Worm (Caenorhabditis elegans) whole organism, late embryonic: ENCODE measurements around the gene ceh-14.

Experiments used
- C38D4.7 ChIP-seq: fragments of 200-800 bp; sonication (Bioruptor generic); optimal IDR thresholded peaks from 2 replicates; lab custom pipeline; 2018; ENCODE audit warnings: mild to moderate bottlenecking, missing genetic modification characterization, moderate library complexity, missing compliant biosample characterization
- F13H6.1 ChIP-seq: sonication (generic microtip); optimal IDR thresholded peaks from 2 replicates; lab custom pipeline; 2016; ENCODE audit warnings: missing genetic modification characterization, missing compliant biosample characterization
- T23F11.4 ChIP-seq: fragments of 200-800 bp; sonication (Bioruptor generic); optimal IDR thresholded peaks from 2 replicates; lab custom pipeline; 2018; ENCODE audit warnings: mild to moderate bottlenecking, missing genetic modification characterization, missing compliant biosample characterization
- ahr-1 ChIP-seq: sonication (generic microtip); optimal IDR thresholded peaks from 2 replicates; lab custom pipeline; 2016; ENCODE audit warnings: missing genetic modification characterization, missing compliant biosample characterization
- ceh-19 ChIP-seq: fragments of 200-800 bp; sonication (Bioruptor generic); optimal IDR thresholded peaks from 2 replicates; lab custom pipeline; 2018; ENCODE audit warnings: mild to moderate bottlenecking, missing genetic modification characterization, missing compliant biosample characterization
- ceh-2 ChIP-seq: sonication (generic microtip); optimal IDR thresholded peaks from 2 replicates; lab custom pipeline; 2016; ENCODE audit warnings: missing genotype, missing genetic modification characterization, missing compliant biosample characterization
- ceh-24 ChIP-seq: sonication (generic microtip); optimal IDR thresholded peaks from 2 replicates; lab custom pipeline; 2016; ENCODE audit warnings: mild to moderate bottlenecking, missing genetic modification characterization, missing compliant biosample characterization
- ceh-45 ChIP-seq: fragments of 200-800 bp; sonication (Bioruptor generic); IDR thresholded peaks from 2 replicates; pipeline ENCODE4 v1.3.6; 2022; ENCODE audit warnings: missing genetic modification reagents, missing genetic modification characterization, missing compliant biosample characterization
- ceh-9 ChIP-seq: sonication (generic microtip); optimal IDR thresholded peaks from 2 replicates; lab custom pipeline; 2016; ENCODE audit warnings: mild to moderate bottlenecking, missing genetic modification characterization, inconsistent platforms, missing compliant biosample characterization
- che-1 ChIP-seq: sonication (generic microtip); optimal IDR thresholded peaks from 2 replicates; lab custom pipeline; 2016; ENCODE audit warnings: mild to moderate bottlenecking, missing genetic modification characterization, missing compliant biosample characterization
- dmd-4 ChIP-seq: sonication (generic microtip); optimal IDR thresholded peaks from 2 replicates; lab custom pipeline; 2016; ENCODE audit warnings: borderline replicate concordance, missing genetic modification characterization, missing compliant biosample characterization
- elt-2 ChIP-seq: sonication (generic microtip); optimal IDR thresholded peaks from 2 replicates; lab custom pipeline; 2016; ENCODE audit warnings: missing genetic modification reagents, missing genetic modification characterization, missing compliant biosample characterization
- ets-4 ChIP-seq: sonication (generic microtip); optimal IDR thresholded peaks from 2 replicates; lab custom pipeline; 2016; ENCODE audit warnings: missing genetic modification characterization, missing compliant biosample characterization
- fkh-10 ChIP-seq: fragments of 150-350 bp; optimal IDR thresholded peaks from 2 replicates; lab custom pipeline; 2014; ENCODE audit warnings: missing biosample characterization, missing genetic modification reagents, missing genetic modification characterization
- fkh-6 ChIP-seq: sonication (generic microtip); optimal IDR thresholded peaks from 2 replicates; lab custom pipeline; 2016; ENCODE audit warnings: missing genetic modification characterization, missing compliant biosample characterization
- gmeb-2 ChIP-seq: sonication (generic microtip); optimal IDR thresholded peaks from 2 replicates; lab custom pipeline; 2016; ENCODE audit warnings: missing genetic modification characterization, inconsistent platforms, missing compliant biosample characterization
- hlh-13 ChIP-seq: fragments of 200-800 bp; sonication (Bioruptor generic); optimal IDR thresholded peaks from 2 replicates; lab custom pipeline; 2018; ENCODE audit warnings: mild to moderate bottlenecking, missing genetic modification characterization, missing compliant biosample characterization
- hlh-30 ChIP-seq: sonication (generic microtip); optimal IDR thresholded peaks from 2 replicates; lab custom pipeline; 2017; ENCODE audit warnings: antibody characterized with exemption, missing genetic modification characterization, missing compliant biosample characterization; ENCODE audit not compliant: insufficient read depth
- lim-6 ChIP-seq: sonication (generic microtip); optimal IDR thresholded peaks from 2 replicates; lab custom pipeline; 2016; ENCODE audit warnings: missing genetic modification characterization, missing compliant biosample characterization
- lin-11 ChIP-seq: fragments of 200-800 bp; sonication (Bioruptor generic); optimal IDR thresholded peaks from 2 replicates; lab custom pipeline; 2018; ENCODE audit warnings: mild to moderate bottlenecking, missing genetic modification characterization, missing compliant biosample characterization
- nhr-11 ChIP-seq: fragments of 150-350 bp; optimal IDR thresholded peaks from 2 replicates; lab custom pipeline; 2014; ENCODE audit warnings: missing biosample characterization, missing genetic modification characterization
- nhr-232 ChIP-seq: sonication (generic microtip); optimal IDR thresholded peaks from 2 replicates; lab custom pipeline; 2016; ENCODE audit warnings: missing genetic modification characterization, missing compliant biosample characterization
- odd-2 ChIP-seq: sonication (generic microtip); optimal IDR thresholded peaks from 2 replicates; lab custom pipeline; 2017; ENCODE audit warnings: antibody characterized with exemption, mild to moderate bottlenecking, missing genetic modification characterization, missing compliant biosample characterization
- pax-1 ChIP-seq: fragments of 150-350 bp; optimal IDR thresholded peaks from 2 replicates; lab custom pipeline; 2014; ENCODE audit warnings: missing biosample characterization, missing genetic modification characterization
- pha-4 ChIP-seq: fragments of 150-350 bp; optimal IDR thresholded peaks from 2 replicates; lab custom pipeline; 2018; ENCODE audit warnings: missing biosample characterization, missing genetic modification reagents, missing genetic modification characterization
- pros-1 ChIP-seq: fragments of 150-350 bp; optimal IDR thresholded peaks from 2 replicates; lab custom pipeline; 2014; ENCODE audit warnings: missing biosample characterization, missing genetic modification reagents, missing genetic modification characterization
- sdc-2 ChIP-seq: sonication (generic microtip); optimal IDR thresholded peaks from 2 replicates; lab custom pipeline; 2016; ENCODE audit warnings: missing genotype, missing genetic modification characterization, missing compliant biosample characterization
- sox-2 ChIP-seq: fragments of 200-800 bp; sonication (Bioruptor generic); IDR thresholded peaks from 2 replicates; pipeline ENCODE4 v1.3.6; 2022; ENCODE audit warnings: missing genetic modification reagents, missing genetic modification characterization, missing compliant biosample characterization
- tbx-2 ChIP-seq: sonication (generic microtip); optimal IDR thresholded peaks from 2 replicates; lab custom pipeline; 2016; ENCODE audit warnings: missing genetic modification characterization, missing compliant biosample characterization
- unc-3 ChIP-seq, 2 experiments: fragments of 200-800 bp in 1 of 2; sonication (Bioruptor generic) in 1 of 2; sonication (generic microtip) in 1 of 2; conservative IDR thresholded peaks in 1 of 2; optimal IDR thresholded peaks in 1 of 2; 2 replicates each; pipeline versions ENCODE4 v1.3.6 to Lab custom; 2016 to 2022; ENCODE audit warnings: missing compliant biosample characterization in 2 of 2, missing genetic modification characterization in 2 of 2, missing genetic modification reagents in 1 of 2
- unc-42 ChIP-seq: sonication (generic microtip); optimal IDR thresholded peaks from 2 replicates; lab custom pipeline; 2016; ENCODE audit warnings: missing genotype, missing genetic modification characterization, missing compliant biosample characterization
- unc-55 ChIP-seq: sonication (generic microtip); optimal IDR thresholded peaks from 2 replicates; lab custom pipeline; 2017; ENCODE audit warnings: missing biosample characterization, missing genetic modification reagents, missing genetic modification characterization
- zip-5 ChIP-seq: sonication (generic microtip); optimal IDR thresholded peaks from 2 replicates; lab custom pipeline; 2016; ENCODE audit warnings: missing genetic modification characterization, missing compliant biosample characterization
- ztf-16 ChIP-seq: sonication (generic microtip); optimal IDR thresholded peaks from 2 replicates; lab custom pipeline; 2017; ENCODE audit warnings: missing genetic modification characterization, missing compliant biosample characterization

The ceh-14 gene

ce11 chrX:7550452-7550851, 17.9 kb upstream of the ceh-14 start:
- TF ChIP-seq unc-42 (tag; lab: Kevin White, UChicago) = no peak
- no peak for TF ChIP-seq ceh-2 (tag; lab: Kevin White, UChicago)
- no peak for TF ChIP-seq C38D4.7 (GFP tag; lab: Kevin White, UChicago)
- TF ChIP-seq dmd-4 (tag; lab: Kevin White, UChicago) = no peak
- no peak for TF ChIP-seq sox-2 (GFP tag; lab: Robert Waterston, UW)
- TF ChIP-seq, all 69 proteins: peak for 0

ce11 chrX:7548158-7548557, 15.6 kb upstream of the ceh-14 start, which contains the start of gene F46C8.1:
TSS of gene F46C8.1 (plus strand) at chrX:7548458.
- TF ChIP-seq ceh-45 (GFP tag; lab: Robert Waterston, UW) = no peak
- TF ChIP-seq pax-1 (tag; lab: Kevin White, UChicago) = no peak
- no peak for TF ChIP-seq pha-4
- no peak for TF ChIP-seq zip-5 (tag; lab: Kevin White, UChicago)
- TF ChIP-seq T23F11.4 = no peak
- no peak for TF ChIP-seq ztf-16 (tag; lab: Kevin White, UChicago)
- no peak for TF ChIP-seq lin-11 (tag; lab: Kevin White, UChicago)
- TF ChIP-seq, all 69 proteins: peak for 0

- TF ChIP-seq F13H6.1 (tag; lab: Kevin White, UChicago) = no peak
- TF ChIP-seq hlh-13 = no peak
- TF ChIP-seq fkh-10 (GFP tag; lab: Kevin White, UChicago) = no peak
- no peak for TF ChIP-seq ceh-19
- no peak for TF ChIP-seq lim-6 (tag; lab: Kevin White, UChicago)
- TF ChIP-seq nhr-11 (tag; lab: Kevin White, UChicago) = no peak
- TF ChIP-seq ceh-24 (tag; lab: Kevin White, UChicago) = no peak
- TF ChIP-seq, all 69 proteins: peak for 0
These were observed 15.2 kb upstream of the ceh-14 start for ce11 chrX:7547696-7548095.

- TF ChIP-seq tbx-2 (tag; lab: Kevin White, UChicago) (no peak), fkh-6 (no peak), nhr-232 (tag; lab: Kevin White, UChicago) (no peak), pros-1 (tag; lab: Kevin White, UChicago) (no peak), che-1 (tag; lab: Kevin White, UChicago) (no peak), unc-3 (GFP tag; conservative IDR thresholded peaks at IDR 0.05; lab: Robert Waterston, UW) (no peak), unc-3 (tag; optimal IDR thresholded peaks at IDR 0.05; lab: Kevin White, UChicago) (no peak), sdc-2 (no peak)
- TF ChIP-seq, all 69 proteins: peak for 0
These were observed 14.0 kb upstream of the ceh-14 start, which contains the start of gene col-174 for ce11 chrX:7546509-7546908. TSS of gene col-174 (plus strand) at chrX:7546809.

- TF ChIP-seq odd-2 (tag; lab: Kevin White, UChicago) (no peak), pax-1 (tag; lab: Kevin White, UChicago) (no peak), fkh-6 (no peak), hlh-30 (no peak), C38D4.7 (GFP tag; lab: Kevin White, UChicago) (no peak), ahr-1 (tag; lab: Kevin White, UChicago) (no peak), ets-4 (no peak), tbx-2 (tag; lab: Kevin White, UChicago) (no peak), elt-2 (tag; lab: Kevin White, UChicago) (no peak), T23F11.4 (no peak), F13H6.1 (tag; lab: Kevin White, UChicago) (no peak), unc-55 (GFP tag; lab: Kevin White, UChicago) (no peak), ceh-9 (tag; lab: Kevin White, UChicago) (no peak), ztf-16 (tag; lab: Kevin White, UChicago) (no peak), gmeb-2 (tag; lab: Kevin White, UChicago) (no peak), che-1 (tag; lab: Kevin White, UChicago) (no peak), nhr-232 (tag; lab: Kevin White, UChicago) (no peak)
These were observed 8.5 kb upstream of the ceh-14 start for ce11 chrX:7541078-7541477.
